Fruit fly (Drosophila melanogaster) whole organism, pupa: Measurements from ENCODE around the gene tara.

Experiments
- CG10348 ChIP-seq: fragments of 200-800 bp; sonication (Bioruptor generic); IDR thresholded peaks from 2 replicates; pipeline ENCODE4 v1.3.6; 2022; ENCODE audit warnings: missing biosample characterization, missing genetic modification characterization
- CG13204 ChIP-seq: fragments of 200-800 bp; sonication (Bioruptor generic); optimal IDR thresholded peaks from 2 replicates; lab custom pipeline; 2018; ENCODE audit warnings: missing biosample characterization, mild to moderate bottlenecking, missing genetic modification characterization, moderate library complexity
- CG14655 ChIP-seq: fragments of 200-800 bp; sonication (Bioruptor generic); optimal IDR thresholded peaks from 3 replicates; lab custom pipeline; 2017; ENCODE audit warnings: mild to moderate bottlenecking, missing biosample characterization, missing genetic modification reagents, missing genetic modification characterization
- CG4496 ChIP-seq: fragments of 200-800 bp; sonication (Bioruptor generic); IDR thresholded peaks from 3 replicates; pipeline ENCODE4 v1.3.6; 2022; ENCODE audit warnings: missing biosample characterization, missing genetic modification characterization
- CG8159 ChIP-seq: fragments of 200-800 bp; sonication (Bioruptor generic); optimal IDR thresholded peaks from 3 replicates; lab custom pipeline; 2018; ENCODE audit warnings: missing biosample characterization, mild to moderate bottlenecking, missing genetic modification characterization, moderate library complexity
- CG8301 ChIP-seq: fragments of 200-800 bp; sonication (Bioruptor generic); optimal IDR thresholded peaks from 2 replicates; lab custom pipeline; 2018; ENCODE audit warnings: missing biosample characterization, mild to moderate bottlenecking, missing genetic modification characterization
- D1 ChIP-seq: fragments of 200-800 bp; sonication (Bioruptor generic); optimal IDR thresholded peaks from 2 replicates; lab custom pipeline; 2018; ENCODE audit warnings: missing biosample characterization, mild to moderate bottlenecking, missing genetic modification characterization, moderate library complexity
- Ets98B ChIP-seq: fragments of 200-800 bp; sonication (Bioruptor generic); IDR thresholded peaks from 2 replicates; pipeline ENCODE4 v1.3.6; 2022; ENCODE audit warnings: missing biosample characterization, missing genetic modification characterization
- Snoo ChIP-seq: fragments of 200-800 bp; sonication (Bioruptor generic); optimal IDR thresholded peaks from 3 replicates; lab custom pipeline; 2017; ENCODE audit warnings: missing biosample characterization, mild to moderate bottlenecking, missing genetic modification characterization, inconsistent platforms
- fd96Ca ChIP-seq: fragments of 200-800 bp; sonication (Bioruptor generic); IDR thresholded peaks from 3 replicates; pipeline ENCODE4 v1.3.6; 2022; ENCODE audit warnings: missing biosample characterization, missing genetic modification characterization
- gl ChIP-seq: fragments of 200-800 bp; sonication (Bioruptor generic); optimal IDR thresholded peaks from 2 replicates; lab custom pipeline; 2018; ENCODE audit warnings: missing biosample characterization, mild to moderate bottlenecking, missing genetic modification characterization

DNA sequence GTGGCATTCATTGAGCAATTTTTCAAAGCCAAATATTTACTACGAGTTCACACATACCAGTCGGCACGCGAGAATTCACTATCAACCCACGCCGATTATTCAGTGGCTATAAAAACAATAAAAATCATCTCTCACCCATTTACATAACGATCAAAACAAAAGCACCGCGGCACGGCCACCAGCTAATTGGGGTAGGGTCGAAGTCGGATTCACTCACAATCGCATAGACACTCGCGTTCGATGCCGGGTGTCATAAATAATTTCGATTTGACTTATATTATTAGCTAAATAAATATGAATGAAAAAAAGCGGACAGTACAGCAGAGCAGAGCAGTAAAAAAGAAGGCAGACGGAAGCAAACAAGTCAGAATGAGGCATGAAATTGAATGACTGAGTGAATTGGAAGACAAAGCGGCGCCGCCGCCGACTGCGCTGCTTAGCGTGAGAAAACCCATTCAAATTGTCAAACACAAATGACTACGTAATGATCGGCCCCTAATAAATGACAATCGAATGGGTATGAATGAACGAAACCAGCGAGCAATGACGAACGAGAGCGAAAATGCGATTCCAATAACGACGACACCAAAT is 4.7 kb downstream of the tara start:
- TF ChIP-seq D1 (no peak), CG13204 (GFP tag; lab: Kevin White, UChicago) (no peak), CG4496 (GFP tag; lab: Robert Waterston, UW) (no peak), CG14655 (GFP tag; lab: Kevin White, UChicago) (no peak), Snoo (tag; lab: Kevin White, UChicago) (no peak), CG10348 (GFP tag; lab: Robert Waterston, UW) (no peak), fd96Ca (GFP tag; lab: Robert Waterston, UW) (no peak), Ets98B (GFP tag; lab: Robert Waterston, UW) (no peak), CG8301 (no peak), CG8159 (no peak), gl (no peak)
